Fruit fly (Drosophila melanogaster) whole organism, embryonic: ENCODE measurements around the gene CG32679.

Source experiments
- Awh ChIP-seq: fragments of 200-800 bp; sonication (Bioruptor generic); IDR thresholded peaks from 2 replicates; pipeline ENCODE4, ENCODE4 v1.3.6; 2022; ENCODE audit warnings: missing biosample characterization, missing genetic modification characterization
- Blimp-1 ChIP-seq: fragments of 200-800 bp; sonication (Bioruptor generic); optimal IDR thresholded peaks from 3 replicates; lab custom pipeline; 2018; ENCODE audit warnings: missing biosample characterization, missing genetic modification characterization, mild to moderate bottlenecking, moderate library complexity, missing genetic modification reagents
- CG11560 ChIP-seq: fragments of 200-800 bp; sonication (Bioruptor generic); IDR thresholded peaks from 3 replicates; pipeline ENCODE4 v1.3.6; 2022; ENCODE audit warnings: missing biosample characterization, missing genetic modification characterization
- CG13296 ChIP-seq: fragments of 200-800 bp; sonication (Bioruptor generic); optimal IDR thresholded peaks from 3 replicates; lab custom pipeline; 2018; ENCODE audit warnings: missing biosample characterization, mild to moderate bottlenecking, missing genetic modification characterization
- CG14965 ChIP-seq: fragments of 200-800 bp; sonication (Bioruptor generic); optimal IDR thresholded peaks from 2 replicates; lab custom pipeline; 2016; ENCODE audit warnings: missing biosample characterization, missing genetic modification characterization, borderline replicate concordance
- CG1529 ChIP-seq: fragments of 200-800 bp; sonication (Bioruptor generic); optimal IDR thresholded peaks from 3 replicates; lab custom pipeline; 2018; ENCODE audit warnings: missing biosample characterization, missing genetic modification characterization
- CG17912 ChIP-seq: fragments of 200-800 bp; sonication (Bioruptor generic); optimal IDR thresholded peaks from 2 replicates; lab custom pipeline; 2018; ENCODE audit warnings: missing biosample characterization, mild to moderate bottlenecking, missing genetic modification characterization
- CG18011 ChIP-seq: fragments of 200-800 bp; sonication (Bioruptor generic); optimal IDR thresholded peaks from 2 replicates; lab custom pipeline; 2017; ENCODE audit warnings: missing biosample characterization, missing genetic modification characterization, mild to moderate bottlenecking, moderate library complexity, missing genotype
- CG2202 ChIP-seq: fragments of 200-800 bp; sonication (Bioruptor generic); optimal IDR thresholded peaks from 2 replicates; lab custom pipeline; 2018; ENCODE audit warnings: missing biosample characterization, mild to moderate bottlenecking, missing genetic modification characterization
- CG2712 ChIP-seq: fragments of 200-800 bp; optimal IDR thresholded peaks from 3 replicates; lab custom pipeline; 2019; ENCODE audit warnings: missing biosample characterization, mild to moderate bottlenecking, missing genetic modification characterization, moderate library complexity
- CG31388 ChIP-seq: fragments of 200-800 bp; sonication (Bioruptor generic); optimal IDR thresholded peaks from 2 replicates; lab custom pipeline; 2016; ENCODE audit warnings: missing biosample characterization, missing genetic modification characterization
- CG32532 ChIP-seq: fragments of 200-800 bp; sonication (Bioruptor generic); IDR thresholded peaks from 2 replicates; pipeline ENCODE4 v1.3.6; 2022; ENCODE audit warnings: missing biosample characterization, missing genetic modification characterization
- CG33213 ChIP-seq: fragments of 200-800 bp; sonication (Bioruptor generic); optimal IDR thresholded peaks from 3 replicates; lab custom pipeline; 2016; ENCODE audit warnings: missing biosample characterization, missing genetic modification characterization
- CG42726 ChIP-seq: fragments of 200-800 bp; sonication (Bioruptor generic); IDR thresholded peaks from 2 replicates; pipeline ENCODE4 v1.3.6; 2022; ENCODE audit warnings: missing biosample characterization, missing genetic modification characterization; ENCODE audit not compliant: partially characterized antibody
- CG4404 ChIP-seq: fragments of 200-800 bp; sonication (Bioruptor generic); IDR thresholded peaks from 2 replicates; pipeline ENCODE4 v1.3.6; 2022; ENCODE audit warnings: missing biosample characterization, missing genetic modification characterization
- CG4854 ChIP-seq: fragments of 200-800 bp; sonication (Bioruptor generic); optimal IDR thresholded peaks from 2 replicates; lab custom pipeline; 2016; ENCODE audit warnings: missing biosample characterization, missing genetic modification characterization, inconsistent platforms
- CG7271 ChIP-seq: fragments of 200-800 bp; sonication (Bioruptor generic); optimal IDR thresholded peaks from 2 replicates; lab custom pipeline; 2018; ENCODE audit warnings: missing biosample characterization, mild to moderate bottlenecking, missing genetic modification characterization, moderate library complexity
- CG7987 ChIP-seq: fragments of 200-800 bp; sonication (Bioruptor generic); optimal IDR thresholded peaks from 2 replicates; lab custom pipeline; 2018; ENCODE audit warnings: missing biosample characterization, mild to moderate bottlenecking, missing genetic modification characterization, moderate library complexity
- CG9932 ChIP-seq: fragments of 200-800 bp; sonication (Bioruptor generic); IDR thresholded peaks from 2 replicates; pipeline ENCODE4 v1.3.6; 2022; ENCODE audit warnings: missing biosample characterization, missing genetic modification characterization
- CkIIα-i1 ChIP-seq: fragments of 200-800 bp; sonication (Bioruptor generic); IDR thresholded peaks from 2 replicates; pipeline ENCODE4 v1.3.6; 2022; ENCODE audit warnings: missing biosample characterization, missing genetic modification characterization
- Doc3 ChIP-seq: fragments of 200-800 bp; sonication (Bioruptor generic); IDR thresholded peaks from 3 replicates; pipeline ENCODE4 v1.3.6; 2022; ENCODE audit warnings: missing biosample characterization, missing genetic modification characterization; ENCODE audit not compliant: partially characterized antibody
- Eip74EF ChIP-seq, 2 experiments: fragments of 200-800 bp in 1 of 2; fragments of >200 bp in 1 of 2; sonication (Bioruptor generic) in 1 of 2; optimal IDR thresholded peaks; 2 replicates each; lab custom pipeline; 2017 to 2019; ENCODE audit warnings: missing biosample characterization in 2 of 2, missing genetic modification characterization in 2 of 2, mild to moderate bottlenecking in 1 of 2, moderate library complexity in 1 of 2
- H15 ChIP-seq: fragments of 200-800 bp; sonication (Bioruptor generic); IDR thresholded peaks from 3 replicates; pipeline ENCODE4 v1.3.6; 2022; ENCODE audit warnings: missing biosample characterization, missing genetic modification characterization
- Hand ChIP-seq: fragments of 200-800 bp; sonication (Bioruptor generic); optimal IDR thresholded peaks from 2 replicates; lab custom pipeline; 2017; ENCODE audit warnings: mild to moderate bottlenecking, missing biosample characterization, missing genetic modification reagents, missing genetic modification characterization
- Hmx ChIP-seq: fragments of 200-800 bp; sonication (Bioruptor generic); optimal IDR thresholded peaks from 2 replicates; lab custom pipeline; 2016; ENCODE audit warnings: missing biosample characterization, missing genetic modification characterization
- Hr39 ChIP-seq: fragments of >200 bp; optimal IDR thresholded peaks from 2 replicates; lab custom pipeline; 2017
- Lhr ChIP-seq: fragments of 200-800 bp; sonication (Bioruptor generic); optimal IDR thresholded peaks from 3 replicates; lab custom pipeline; 2017; ENCODE audit warnings: mild to moderate bottlenecking, missing biosample characterization, missing genetic modification reagents, missing genetic modification characterization
- Max ChIP-seq: fragments of 200-800 bp; sonication (Bioruptor generic); optimal IDR thresholded peaks from 2 replicates; lab custom pipeline; 2016; ENCODE audit warnings: missing biosample characterization, mild to moderate bottlenecking, missing genetic modification characterization
- PHDP ChIP-seq: fragments of 200-800 bp; sonication (Bioruptor generic); optimal IDR thresholded peaks from 3 replicates; lab custom pipeline; 2018; ENCODE audit warnings: missing biosample characterization, mild to moderate bottlenecking, missing genetic modification characterization, moderate library complexity
- Sox102F ChIP-seq: fragments of 200-800 bp; sonication (Bioruptor generic); optimal IDR thresholded peaks from 2 replicates; lab custom pipeline; 2018; ENCODE audit warnings: missing biosample characterization, mild to moderate bottlenecking, missing genetic modification characterization, moderate library complexity
- Spps ChIP-seq: fragments of 200-800 bp; sonication (Bioruptor generic); optimal IDR thresholded peaks from 2 replicates; lab custom pipeline; 2018; ENCODE audit warnings: missing biosample characterization, mild to moderate bottlenecking, missing genetic modification characterization
- ap ChIP-seq: fragments of 200-800 bp; sonication (Bioruptor generic); IDR thresholded peaks from 2 replicates; pipeline ENCODE4 v1.3.6; 2022; ENCODE audit warnings: missing biosample characterization, missing genetic modification characterization
- bcd ChIP-seq: fragments of 200-800 bp; sonication (Bioruptor generic); optimal IDR thresholded peaks from 2 replicates; lab custom pipeline; 2017; ENCODE audit warnings: missing biosample characterization, mild to moderate bottlenecking, missing genetic modification characterization
- croc ChIP-seq: fragments of 200-800 bp; sonication (Bioruptor generic); conservative IDR thresholded peaks from 3 replicates; pipeline ENCODE4 v1.3.6; 2022; ENCODE audit warnings: missing biosample characterization, missing genetic modification characterization
- dmrt11E ChIP-seq: fragments of 200-800 bp; sonication (Bioruptor generic); optimal IDR thresholded peaks from 3 replicates; lab custom pipeline; 2018; ENCODE audit warnings: missing biosample characterization, mild to moderate bottlenecking, missing genetic modification characterization, moderate library complexity
- exex ChIP-seq: fragments of 200-800 bp; sonication (Bioruptor generic); optimal IDR thresholded peaks from 4 replicates; lab custom pipeline; 2018; ENCODE audit warnings: missing biosample characterization, mild to moderate bottlenecking, missing genetic modification characterization, moderate library complexity
- gsb ChIP-seq: fragments of 200-800 bp; sonication (Bioruptor generic); IDR thresholded peaks from 2 replicates; pipeline ENCODE4 v1.3.6; 2022; ENCODE audit warnings: missing biosample characterization, missing genetic modification characterization
- gsb-n ChIP-seq: fragments of 200-800 bp; sonication (Bioruptor generic); optimal IDR thresholded peaks from 3 replicates; lab custom pipeline; 2018; ENCODE audit warnings: missing biosample characterization, mild to moderate bottlenecking, missing genetic modification characterization
- gt ChIP-seq: fragments of 200-800 bp; sonication (Bioruptor generic); IDR thresholded peaks from 2 replicates; pipeline ENCODE4 v1.3.6; 2022; ENCODE audit warnings: missing biosample characterization, missing genetic modification characterization
- hbn ChIP-seq: fragments of 200-800 bp; sonication (Bioruptor generic); IDR thresholded peaks from 2 replicates; pipeline ENCODE4 v1.3.6; 2022; ENCODE audit warnings: missing biosample characterization, missing genetic modification characterization; ENCODE audit not compliant: partially characterized antibody
- inv ChIP-seq: fragments of 200-800 bp; sonication (Bioruptor generic); IDR thresholded peaks from 2 replicates; pipeline ENCODE4 v1.3.6; 2022; ENCODE audit warnings: missing biosample characterization, missing genetic modification characterization; ENCODE audit not compliant: partially characterized antibody
- kah ChIP-seq: fragments of 200-800 bp; sonication (Bioruptor generic); optimal IDR thresholded peaks from 2 replicates; lab custom pipeline; 2018; ENCODE audit warnings: missing biosample characterization, mild to moderate bottlenecking, missing genetic modification characterization
- knrl ChIP-seq: fragments of 200-800 bp; sonication (Bioruptor generic); IDR thresholded peaks from 3 replicates; pipeline ENCODE4 v1.3.6; 2022; ENCODE audit warnings: missing biosample characterization, missing genetic modification characterization; ENCODE audit not compliant: partially characterized antibody
- nerfin-1 ChIP-seq: fragments of 200-800 bp; sonication (Bioruptor generic); optimal IDR thresholded peaks from 3 replicates; lab custom pipeline; 2019; ENCODE audit warnings: missing biosample characterization, mild to moderate bottlenecking, missing genetic modification characterization, moderate library complexity
- sima ChIP-seq: fragments of 200-800 bp; sonication (Bioruptor generic); optimal IDR thresholded peaks from 2 replicates; lab custom pipeline; 2016; ENCODE audit warnings: missing biosample characterization, missing genetic modification characterization
- so ChIP-seq: fragments of 200-800 bp; sonication (Bioruptor generic); IDR thresholded peaks from 3 replicates; pipeline ENCODE4 v1.3.6; 2022; ENCODE audit warnings: missing biosample characterization, missing genetic modification characterization
- sqz ChIP-seq: fragments of 200-800 bp; sonication (Bioruptor generic); optimal IDR thresholded peaks from 3 replicates; lab custom pipeline; 2018; ENCODE audit warnings: missing biosample characterization, mild to moderate bottlenecking, missing genetic modification characterization
- toy ChIP-seq: fragments of 200-800 bp; sonication (Bioruptor generic); IDR thresholded peaks from 2 replicates; pipeline ENCODE4 v1.3.6; 2022; ENCODE audit warnings: missing biosample characterization, missing genetic modification characterization
- zen2 ChIP-seq: fragments of 200-800 bp; sonication (Bioruptor generic); IDR thresholded peaks from 3 replicates; pipeline ENCODE4 v1.3.6; 2022; ENCODE audit warnings: missing biosample characterization, missing genetic modification characterization; ENCODE audit not compliant: partially characterized antibody

Gene CG32679

dm6 chrX:10365748-10366415 is 1.4 kb downstream of the CG32679 start (continued):
- peak; percentile 44 for TF ChIP-seq Lhr (GFP tag; lab: Kevin White, UChicago)
- peak; percentile 15 for TF ChIP-seq kah
- no peak for TF ChIP-seq sima
- no peak for TF ChIP-seq H15 (GFP tag; lab: Robert Waterston, UW)
- no peak for TF ChIP-seq CG14965 (GFP tag; lab: Kevin White, UChicago)
- TF ChIP-seq CG1529 (GFP tag; lab: Kevin White, UChicago), result no peak
- TF ChIP-seq CG7987 (GFP tag; lab: Kevin White, UChicago), result no peak
- no peak for TF ChIP-seq dmrt11E (tag; lab: Kevin White, UChicago)
- TF ChIP-seq CG32532 (GFP tag; lab: Robert Waterston, UW), result no peak
- TF ChIP-seq Hmx (GFP tag; lab: Kevin White, UChicago), result no peak
- TF ChIP-seq CG31388, result no peak
- TF ChIP-seq gsb (GFP tag; lab: Robert Waterston, UW), result no peak
- TF ChIP-seq Awh (GFP tag; lab: Robert Waterston, UW), result no peak
- peak; percentile 83 for TF ChIP-seq knrl
- no peak for TF ChIP-seq CG7271 (tag; lab: Kevin White, UChicago)
- no peak for TF ChIP-seq CkIIα-i1
- no peak for TF ChIP-seq croc (GFP tag; lab: Robert Waterston, UW)
- peak in 1 of 2 experiments; percentile 38 for TF ChIP-seq Eip74EF (GFP tag; optimal IDR thresholded peaks at IDR 0.05; lab: Kevin White, UChicago)
- TF ChIP-seq sqz (GFP tag; lab: Kevin White, UChicago), result peak; percentile 28
- no peak for TF ChIP-seq Max (GFP tag; lab: Kevin White, UChicago)
- no peak for TF ChIP-seq CG18011 (GFP tag; lab: Kevin White, UChicago)
- TF ChIP-seq Sox102F, result no peak
- no peak for TF ChIP-seq Spps (tag; lab: Kevin White, UChicago)
- peak; percentile 91 for TF ChIP-seq hbn (GFP tag; lab: Robert Waterston, UW)
- peak; percentile 28 for TF ChIP-seq CG33213 (GFP tag; lab: Kevin White, UChicago)
- TF ChIP-seq CG13296 (GFP tag; lab: Kevin White, UChicago), result no peak
- TF ChIP-seq Hand (GFP tag; lab: Kevin White, UChicago), result no peak
- TF ChIP-seq gsb-n, result no peak
- no peak for TF ChIP-seq ap (GFP tag; lab: Robert Waterston, UW)
- peak; percentile 83 for TF ChIP-seq inv (GFP tag; lab: Robert Waterston, UW)
- TF ChIP-seq CG9932 (GFP tag; lab: Robert Waterston, UW), result peak; percentile 33; the same call in 1 of the 2 replicates
- peak; percentile 32 for TF ChIP-seq CG2712 (tag; lab: Kevin White, UChicago)
- no peak for TF ChIP-seq CG17912
- no peak for TF ChIP-seq CG4854 (GFP tag; lab: Kevin White, UChicago)
- TF ChIP-seq zen2 (GFP tag; lab: Robert Waterston, UW), result peak; percentile 87
- TF ChIP-seq gt, result no peak
- no peak for TF ChIP-seq Blimp-1 (GFP tag; lab: Kevin White, UChicago)
- no peak for TF ChIP-seq so
- TF ChIP-seq Doc3 (GFP tag; lab: Robert Waterston, UW), result peak; percentile 82
- TF ChIP-seq CG2202 (tag; lab: Kevin White, UChicago), result no peak
- no peak for TF ChIP-seq toy (GFP tag; lab: Robert Waterston, UW)
- TF ChIP-seq nerfin-1 (tag; lab: Kevin White, UChicago), result peak; percentile 55
- TF ChIP-seq bcd, result peak; percentile 29
- TF ChIP-seq PHDP (tag; lab: Kevin White, UChicago), result no peak
- TF ChIP-seq exex, result peak; percentile 17
- no peak for TF ChIP-seq CG4404 (GFP tag; lab: Robert Waterston, UW)
- peak; percentile 90 for TF ChIP-seq CG42726 (GFP tag; lab: Robert Waterston, UW)
- TF ChIP-seq CG11560 (tag; lab: Robert Waterston, UW), result peak; percentile 97
- TF ChIP-seq Hr39, result no peak
